Worm (Caenorhabditis elegans) whole organism, early embryonic: ENCODE data around the gene cutl-27.

ENCODE experiments used
- scrt-1 ChIP-seq: fragments of 200-800 bp; sonication (Bioruptor generic); IDR thresholded peaks from 2 replicates; pipeline ENCODE4 v1.3.6; 2022; ENCODE audit warnings: missing genetic modification characterization, missing compliant biosample characterization
- tra-4 ChIP-seq: sonication (generic microtip); optimal IDR thresholded peaks from 2 replicates; lab custom pipeline; 2017; ENCODE audit warnings: missing genetic modification characterization, missing compliant biosample characterization

- TF ChIP-seq scrt-1 (GFP tag; lab: Robert Waterston, UW) (no peak), tra-4 (no peak)
Observed at ce11 chrIV:11913295-11913940, 35.1 kb downstream of the cutl-27 start.
